Fruit fly (Drosophila melanogaster): Measurements from ENCODE around the gene CG13116.

Gene CG13116

dm6 chr2L:9699615-9700014 lies 30.1 kb upstream of the CG13116 start, which contains the start of gene hoip (continued):
- TF ChIP-seq CG42726 (GFP tag; IDR thresholded peaks at IDR 0.05; ENCODE audit: partially characterized antibody): 0 out of 2 replicates have a peak, but pooled peaks have one; percentile 32
- TF ChIP-seq Adf1 (GFP tag; IDR thresholded peaks at IDR 0.05): no peak
- TF ChIP-seq CG32532 (GFP tag; IDR thresholded peaks at IDR 0.05): no peak
- no peak for TF ChIP-seq Vsx1 (GFP tag; optimal IDR thresholded peaks at IDR 0.05)
- no peak for TF ChIP-seq Doc2 (GFP tag; IDR thresholded peaks at IDR 0.05)
- TF ChIP-seq CG7928 (GFP tag; optimal IDR thresholded peaks at IDR 0.05): peak; percentile 89
- no peak for TF ChIP-seq gt (GFP tag; IDR thresholded peaks at IDR 0.05)
- TF ChIP-seq Pdp1 (GFP tag; optimal IDR thresholded peaks at IDR 0.05): no peak
- TF ChIP-seq luna (GFP tag; optimal IDR thresholded peaks at IDR 0.05): no peak
- no peak for TF ChIP-seq Gug (GFP tag; IDR thresholded peaks at IDR 0.05)
- peak; percentile 91 for TF ChIP-seq dm (GFP tag; optimal IDR thresholded peaks at IDR 0.05)
- TF ChIP-seq nerfin-1 (tag; optimal IDR thresholded peaks at IDR 0.05): no peak
- no peak for TF ChIP-seq Fer2 (tag; optimal IDR thresholded peaks at IDR 0.05)
- TF ChIP-seq usp (GFP tag; optimal IDR thresholded peaks at IDR 0.05): no peak
- no peak for TF ChIP-seq CG14667 (GFP tag; IDR thresholded peaks at IDR 0.05)
- TF ChIP-seq nmo (GFP tag; optimal IDR thresholded peaks at IDR 0.05): no peak
- TF ChIP-seq fd64A (GFP tag; optimal IDR thresholded peaks at IDR 0.05): no peak
- no peak for TF ChIP-seq hkb (optimal IDR thresholded peaks at IDR 0.05)
- TF ChIP-seq hkb (GFP tag; IDR thresholded peaks at IDR 0.05): peak; percentile 36; the same call in 1 of the 2 replicates
- no peak for TF ChIP-seq inv (GFP tag; IDR thresholded peaks at IDR 0.05; ENCODE audit: partially characterized antibody)
- TF ChIP-seq CG4328 (GFP tag; optimal IDR thresholded peaks at IDR 0.05): no peak
- TF ChIP-seq Dip3 (GFP tag; optimal IDR thresholded peaks at IDR 0.05): no peak
- TF ChIP-seq Max (GFP tag; optimal IDR thresholded peaks at IDR 0.05): peak; percentile 62
- TF ChIP-seq nau (GFP tag; optimal IDR thresholded peaks at IDR 0.05): no peak
- no peak for TF ChIP-seq stc (GFP tag; IDR thresholded peaks at IDR 0.05)
- TF ChIP-seq Bteb2 (GFP tag; optimal IDR thresholded peaks at IDR 0.05): no peak
- TF ChIP-seq CG8290 (GFP tag; optimal IDR thresholded peaks at IDR 0.05): no peak
- peak in 1 of 2 experiments; percentile 53 for TF ChIP-seq CG8290 (tag; optimal IDR thresholded peaks at IDR 0.05)
- TF ChIP-seq Ets97D (GFP tag; optimal IDR thresholded peaks at IDR 0.05): peak; percentile 44
- no peak for TF ChIP-seq danr (GFP tag; IDR thresholded peaks at IDR 0.05)
- peak; percentile 72 for TF ChIP-seq CG34422 (GFP tag; IDR thresholded peaks at IDR 0.05)
- TF ChIP-seq CG2199 (GFP tag; IDR thresholded peaks at IDR 0.05): 0 out of 3 replicates have a peak, but pooled peaks have one; percentile 33
- TF ChIP-seq CG2889 (GFP tag; IDR thresholded peaks at IDR 0.05): no peak
- no peak for TF ChIP-seq Hey (tag; optimal IDR thresholded peaks at IDR 0.05)
- peak; percentile 25; the same call in 2 of the 3 replicates for TF ChIP-seq CG16813 (GFP tag; IDR thresholded peaks at IDR 0.05; ENCODE audit: partially characterized antibody)
- TF ChIP-seq cwo (GFP tag; optimal IDR thresholded peaks at IDR 0.05): peak; percentile 97
- no peak for TF ChIP-seq CG4360 (GFP tag; IDR thresholded peaks at IDR 0.05)
- TF ChIP-seq Bgb (GFP tag; IDR thresholded peaks at IDR 0.05; ENCODE audit: partially characterized antibody): peak; percentile 22; the same call in 1 of the 2 replicates
- peak; percentile 55 for TF ChIP-seq E2f2 (GFP tag; IDR thresholded peaks at IDR 0.05)
- TF ChIP-seq CG1603 (tag; optimal IDR thresholded peaks at IDR 0.05): peak; percentile 58
- peak; percentile 52 for TF ChIP-seq Dp (GFP tag; optimal IDR thresholded peaks at IDR 0.05)
- no peak for TF ChIP-seq hb (GFP tag; IDR thresholded peaks at IDR 0.05; ENCODE audit: partially characterized antibody)
- no peak for TF ChIP-seq hbn (GFP tag; IDR thresholded peaks at IDR 0.05; ENCODE audit: partially characterized antibody)
- TF ChIP-seq stwl (tag; optimal IDR thresholded peaks at IDR 0.05): no peak
- no peak for TF ChIP-seq pho (GFP tag; optimal IDR thresholded peaks at IDR 0.05)
- peak; percentile 8 for TF ChIP-seq trem (tag; optimal IDR thresholded peaks at IDR 0.05)
- no peak for TF ChIP-seq btn (GFP tag; optimal IDR thresholded peaks at IDR 0.05)
- TF ChIP-seq gfzf (GFP tag; optimal IDR thresholded peaks at IDR 0.05): peak; percentile 81
- TF ChIP-seq CG6272 (GFP tag; IDR thresholded peaks at IDR 0.05): no peak
- no peak for TF ChIP-seq CG30020 (tag; optimal IDR thresholded peaks at IDR 0.05)
- no peak for TF ChIP-seq nom (GFP tag; optimal IDR thresholded peaks at IDR 0.05)
